Fruit fly (Drosophila melanogaster): Measurements from ENCODE around the gene CG11368.

DNA sequence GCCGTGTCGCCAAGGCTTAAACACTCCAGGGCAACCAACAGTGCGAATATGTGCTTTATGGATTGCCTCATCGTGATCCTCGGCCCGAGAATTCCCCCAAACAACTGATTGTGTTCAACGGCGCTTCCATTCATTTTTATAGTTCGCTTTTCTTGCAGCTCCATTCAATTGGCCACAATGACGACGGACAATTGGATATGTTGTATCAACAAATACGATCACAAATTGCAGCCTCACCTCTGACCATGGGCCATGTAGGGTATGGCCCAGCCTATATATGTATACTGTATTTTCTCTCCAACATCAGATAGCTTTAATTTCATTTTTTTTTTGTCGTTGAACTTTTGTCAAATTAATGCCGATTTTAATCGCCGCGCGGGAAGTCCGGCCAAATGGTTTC, 27.3 kb upstream of the CG11368 start, which contains the start of gene CG15036:
- TF ChIP-seq tj (GFP tag; optimal IDR thresholded peaks at IDR 0.05) (no peak), CG7045 (GFP tag; optimal IDR thresholded peaks at IDR 0.05) (no peak), CG11617 (GFP tag; optimal IDR thresholded peaks at IDR 0.05) (no peak), CG12768 (GFP tag; optimal IDR thresholded peaks at IDR 0.05) (no peak), cnc (optimal IDR thresholded peaks at IDR 0.05) (no peak), ovo (GFP tag; optimal IDR thresholded peaks at IDR 0.05) (no peak)
